Fruit fly (Drosophila melanogaster): ENCODE measurements around the gene CG34175.

DNA sequence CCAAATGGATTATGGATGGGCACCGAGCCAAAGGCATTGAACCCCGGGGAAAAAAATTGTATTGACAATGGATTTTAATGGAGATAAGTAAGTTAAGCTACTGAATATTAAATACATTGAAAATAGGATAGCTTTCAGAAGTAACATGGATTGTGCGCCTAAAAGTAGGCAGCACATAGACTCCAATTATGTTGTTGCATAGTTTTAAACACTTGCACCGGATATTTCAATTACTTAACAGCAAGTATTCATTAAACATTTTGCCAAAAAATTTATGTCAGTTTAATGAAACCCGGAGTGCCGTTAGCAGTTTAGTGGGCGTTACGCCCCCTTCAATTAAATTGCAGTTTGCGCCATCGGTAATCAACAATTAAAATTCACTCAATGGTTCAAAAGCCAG lies 40.3 kb downstream of the CG34175 start:
- no peak for TF ChIP-seq psq (optimal IDR thresholded peaks at IDR 0.05)
- TF ChIP-seq Myc (optimal IDR thresholded peaks at IDR 0.05) = no peak
- TF ChIP-seq Sin3A (optimal IDR thresholded peaks at IDR 0.05) = no peak
- TF ChIP-seq h (optimal IDR thresholded peaks at IDR 0.05) = no peak
- TF ChIP-seq ttk (optimal IDR thresholded peaks at IDR 0.05) = no peak
